Worm (Caenorhabditis elegans) whole organism, L4/young adult: ENCODE measurements around the gene Y75B8A.18.

ENCODE experiments used
- W03F9.2 ChIP-seq: fragments of 150-350 bp; optimal IDR thresholded peaks from 2 replicates; lab custom pipeline; 2014; ENCODE audit warnings: missing biosample characterization, missing genetic modification characterization
- dao-5 ChIP-seq: sonication (generic microtip); optimal IDR thresholded peaks from 2 replicates; lab custom pipeline; 2016; ENCODE audit warnings: missing genotype, missing genetic modification characterization, moderate library complexity, missing compliant biosample characterization

- TF ChIP-seq W03F9.2 (no peak), dao-5 (no peak)
Observed at ce11 chrIII:12220820-12221219, 5.2 kb downstream of the Y75B8A.18 start.
